Worm (Caenorhabditis elegans) whole organism, young adult: Measurements from ENCODE around the gene T05H10.4.

ENCODE experiments used
- B0261.1 ChIP-seq: sonication (generic microtip); optimal IDR thresholded peaks from 2 replicates; lab custom pipeline; 2016; ENCODE audit warnings: mild to moderate bottlenecking, missing genetic modification characterization, moderate library complexity, missing compliant biosample characterization
- C06A6.2 ChIP-seq: fragments of 200-800 bp; sonication (Bioruptor generic); conservative IDR thresholded peaks from 2 replicates; pipeline ENCODE4 v1.3.6; 2022; ENCODE audit warnings: missing genetic modification characterization, missing compliant biosample characterization
- F10E7.11 ChIP-seq: sonication (generic microtip); optimal IDR thresholded peaks from 2 replicates; lab custom pipeline; 2017; ENCODE audit warnings: mild to moderate bottlenecking, missing genetic modification characterization, moderate library complexity, missing compliant biosample characterization
- F23B12.7 ChIP-seq: sonication (generic microtip); optimal IDR thresholded peaks from 2 replicates; lab custom pipeline; 2017; ENCODE audit warnings: missing genetic modification characterization, mild to moderate bottlenecking, missing compliant biosample characterization, antibody characterized with exemption, moderate library complexity; ENCODE audit not compliant: insufficient read depth
- F37B4.10 ChIP-seq: fragments of 200-800 bp; sonication (Bioruptor generic); IDR thresholded peaks from 2 replicates; pipeline ENCODE4 v1.3.6; 2022; ENCODE audit warnings: missing genetic modification characterization, missing compliant biosample characterization
- T07F8.4 ChIP-seq: sonication (generic microtip); optimal IDR thresholded peaks from 2 replicates; lab custom pipeline; 2016; ENCODE audit warnings: mild to moderate bottlenecking, missing genetic modification characterization, moderate library complexity, missing compliant biosample characterization
- Y67H2A.10 ChIP-seq: fragments of 200-800 bp; sonication (Bioruptor generic); conservative IDR thresholded peaks from 2 replicates; pipeline ENCODE4 v1.3.6; 2022; ENCODE audit warnings: missing genetic modification reagents, missing genetic modification characterization, missing compliant biosample characterization
- akir-1 ChIP-seq: fragments of 200-800 bp; sonication (Bioruptor generic); optimal IDR thresholded peaks from 2 replicates; lab custom pipeline; 2018; ENCODE audit warnings: mild to moderate bottlenecking, missing genetic modification characterization, moderate library complexity, missing compliant biosample characterization
- atf-7 ChIP-seq: sonication (generic microtip); optimal IDR thresholded peaks from 2 replicates; lab custom pipeline; 2017; ENCODE audit warnings: mild to moderate bottlenecking, missing genetic modification characterization, missing compliant biosample characterization
- attf-6 ChIP-seq: fragments of 200-800 bp; sonication (Bioruptor generic); IDR thresholded peaks from 2 replicates; pipeline ENCODE4 v1.3.6; 2022; ENCODE audit warnings: missing genetic modification reagents, missing genetic modification characterization, missing compliant biosample characterization
- bed-2 ChIP-seq: fragments of 200-800 bp; sonication (Bioruptor generic); IDR thresholded peaks from 2 replicates; pipeline ENCODE4 v1.3.6; 2022; ENCODE audit warnings: missing genetic modification reagents, missing genetic modification characterization, missing compliant biosample characterization
- ceh-27 ChIP-seq: fragments of 200-800 bp; sonication (Bioruptor generic); optimal IDR thresholded peaks from 2 replicates; lab custom pipeline; 2018; ENCODE audit warnings: mild to moderate bottlenecking, missing genetic modification characterization, moderate library complexity, missing compliant biosample characterization
- ceh-91 ChIP-seq: fragments of 200-800 bp; sonication (Bioruptor generic); IDR thresholded peaks from 2 replicates; pipeline ENCODE4 v1.3.6; 2022; ENCODE audit warnings: missing genetic modification reagents, missing genetic modification characterization, missing compliant biosample characterization
- chd-7 ChIP-seq: sonication (generic microtip); optimal IDR thresholded peaks from 2 replicates; lab custom pipeline; 2016; ENCODE audit warnings: mild to moderate bottlenecking, missing genetic modification characterization, moderate library complexity, missing compliant biosample characterization
- egl-18 ChIP-seq: fragments of 200-800 bp; sonication (Bioruptor generic); IDR thresholded peaks from 2 replicates; pipeline ENCODE4 v1.3.6; 2022; ENCODE audit warnings: missing genetic modification reagents, missing genetic modification characterization, missing compliant biosample characterization
- hlh-12 ChIP-seq: sonication (generic microtip); optimal IDR thresholded peaks from 2 replicates; lab custom pipeline; 2016; ENCODE audit warnings: missing genetic modification characterization, missing compliant biosample characterization
- hlh-26 ChIP-seq: fragments of 200-800 bp; sonication (Bioruptor generic); conservative IDR thresholded peaks from 2 replicates; pipeline ENCODE4 v1.3.6; 2022; ENCODE audit warnings: missing genetic modification reagents, missing genetic modification characterization, missing compliant biosample characterization
- hmg-1.2 ChIP-seq: fragments of 200-800 bp; sonication (Bioruptor generic); IDR thresholded peaks from 2 replicates; pipeline ENCODE4 v1.3.6; 2022; ENCODE audit warnings: missing genetic modification reagents, missing genetic modification characterization, missing compliant biosample characterization
- hrde-1 ChIP-seq: sonication (generic microtip); optimal IDR thresholded peaks from 2 replicates; lab custom pipeline; 2016; ENCODE audit warnings: missing genetic modification characterization, mild to moderate bottlenecking, missing compliant biosample characterization, moderate library complexity, missing genotype, missing genetic modification reagents, borderline replicate concordance
- lag-1 ChIP-seq: fragments of 200-800 bp; sonication (Bioruptor generic); IDR thresholded peaks from 2 replicates; pipeline ENCODE4 v1.3.6; 2022; ENCODE audit warnings: missing genetic modification reagents, missing genetic modification characterization, missing compliant biosample characterization
- let-526 ChIP-seq: fragments of 200-800 bp; sonication (Bioruptor generic); IDR thresholded peaks from 2 replicates; pipeline ENCODE4 v1.3.6; 2022; ENCODE audit warnings: missing genetic modification reagents, missing genetic modification characterization, missing compliant biosample characterization
- lin-26 ChIP-seq: fragments of 200-800 bp; sonication (Bioruptor generic); IDR thresholded peaks from 2 replicates; pipeline ENCODE4 v1.3.6; 2022; ENCODE audit warnings: missing genetic modification reagents, missing genetic modification characterization, missing compliant biosample characterization
- lin-54 ChIP-seq: fragments of 200-800 bp; sonication (Bioruptor generic); optimal IDR thresholded peaks from 2 replicates; lab custom pipeline; 2018; ENCODE audit warnings: mild to moderate bottlenecking, missing genetic modification characterization, missing compliant biosample characterization
- lsl-1 ChIP-seq: fragments of 200-800 bp; sonication (Bioruptor generic); optimal IDR thresholded peaks from 2 replicates; lab custom pipeline; 2018; ENCODE audit warnings: mild to moderate bottlenecking, missing genetic modification characterization, moderate library complexity, missing compliant biosample characterization
- mxl-1 ChIP-seq: sonication (generic microtip); optimal IDR thresholded peaks from 2 replicates; lab custom pipeline; 2016; ENCODE audit warnings: missing genetic modification characterization, missing compliant biosample characterization
- nfya-2 ChIP-seq: fragments of 200-800 bp; sonication (Bioruptor generic); IDR thresholded peaks from 2 replicates; pipeline ENCODE4 v1.3.6; 2022; ENCODE audit warnings: missing genetic modification reagents, missing genetic modification characterization, missing compliant biosample characterization
- nfyb-1 ChIP-seq: fragments of 200-800 bp; sonication (Bioruptor generic); IDR thresholded peaks from 2 replicates; pipeline ENCODE4 v1.3.6; 2022; ENCODE audit warnings: missing genetic modification reagents, missing genetic modification characterization, missing compliant biosample characterization
- nhr-27 ChIP-seq: fragments of 200-800 bp; sonication (Bioruptor generic); optimal IDR thresholded peaks from 2 replicates; lab custom pipeline; 2018; ENCODE audit warnings: mild to moderate bottlenecking, missing genetic modification characterization, moderate library complexity, missing compliant biosample characterization
- pbrm-1 ChIP-seq: fragments of 200-800 bp; sonication (Bioruptor generic); IDR thresholded peaks from 2 replicates; pipeline ENCODE4 v1.3.6; 2022; ENCODE audit warnings: missing genetic modification reagents, missing genetic modification characterization, missing compliant biosample characterization
- pha-4 ChIP-seq: fragments of 150-350 bp; sonication (generic microtip); optimal IDR thresholded peaks from 2 replicates; lab custom pipeline; 2014; ENCODE audit warnings: missing biosample characterization, missing genetic modification reagents, missing genetic modification characterization
- repo-1 ChIP-seq: sonication (generic microtip); optimal IDR thresholded peaks from 2 replicates; lab custom pipeline; 2017; ENCODE audit warnings: mild to moderate bottlenecking, missing genetic modification characterization, missing compliant biosample characterization
- sea-2 ChIP-seq: fragments of 200-800 bp; sonication (Bioruptor generic); IDR thresholded peaks from 2 replicates; pipeline ENCODE4 v1.3.6; 2022; ENCODE audit warnings: missing genetic modification characterization, missing compliant biosample characterization
- snpc-1.3 ChIP-seq: sonication (generic microtip); optimal IDR thresholded peaks from 2 replicates; lab custom pipeline; 2017; ENCODE audit warnings: missing genetic modification characterization, mild to moderate bottlenecking, missing compliant biosample characterization, antibody characterized with exemption, moderate library complexity, missing genotype, missing genetic modification reagents; ENCODE audit not compliant: insufficient read depth
- snpc-4 ChIP-seq, 5 experiments: fragments of 150-350 bp in 1 of 5; sonication (generic microtip) in 4 of 5; optimal IDR thresholded peaks; 2 replicates each; lab custom pipeline; 2014 to 2018; ENCODE audit warnings: missing genetic modification characterization in 5 of 5, missing biosample characterization in 3 of 5, antibody characterized with exemption in 2 of 5, mild to moderate bottlenecking in 2 of 5, missing compliant biosample characterization in 2 of 5, missing genotype in 2 of 5, moderate library complexity in 2 of 5, missing genetic modification reagents in 1 of 5
- somi-1 ChIP-seq: fragments of 200-800 bp; sonication (Bioruptor generic); optimal IDR thresholded peaks from 2 replicates; lab custom pipeline; 2018; ENCODE audit warnings: mild to moderate bottlenecking, missing genetic modification characterization, missing compliant biosample characterization
- sptf-2 ChIP-seq: fragments of 200-800 bp; sonication (Bioruptor generic); optimal IDR thresholded peaks from 2 replicates; lab custom pipeline; 2018; ENCODE audit warnings: mild to moderate bottlenecking, missing genetic modification characterization, missing compliant biosample characterization
- tbp1 ChIP-seq: fragments of 200-800 bp; sonication (Bioruptor generic); optimal IDR thresholded peaks from 2 replicates; lab custom pipeline; 2018; ENCODE audit warnings: mild to moderate bottlenecking, missing genetic modification characterization, missing compliant biosample characterization
- tlf-1 ChIP-seq: fragments of 200-800 bp; sonication (Bioruptor generic); optimal IDR thresholded peaks from 2 replicates; lab custom pipeline; 2018; ENCODE audit warnings: mild to moderate bottlenecking, missing genetic modification characterization, missing compliant biosample characterization
- unc-130 ChIP-seq: sonication (generic microtip); optimal IDR thresholded peaks from 2 replicates; lab custom pipeline; 2016; ENCODE audit warnings: missing genetic modification reagents, missing genetic modification characterization, missing compliant biosample characterization
- ztf-22 ChIP-seq: fragments of 200-800 bp; sonication (Bioruptor generic); optimal IDR thresholded peaks from 2 replicates; lab custom pipeline; 2018; ENCODE audit warnings: mild to moderate bottlenecking, missing genetic modification characterization, moderate library complexity, missing compliant biosample characterization

The T05H10.4 gene

DNA sequence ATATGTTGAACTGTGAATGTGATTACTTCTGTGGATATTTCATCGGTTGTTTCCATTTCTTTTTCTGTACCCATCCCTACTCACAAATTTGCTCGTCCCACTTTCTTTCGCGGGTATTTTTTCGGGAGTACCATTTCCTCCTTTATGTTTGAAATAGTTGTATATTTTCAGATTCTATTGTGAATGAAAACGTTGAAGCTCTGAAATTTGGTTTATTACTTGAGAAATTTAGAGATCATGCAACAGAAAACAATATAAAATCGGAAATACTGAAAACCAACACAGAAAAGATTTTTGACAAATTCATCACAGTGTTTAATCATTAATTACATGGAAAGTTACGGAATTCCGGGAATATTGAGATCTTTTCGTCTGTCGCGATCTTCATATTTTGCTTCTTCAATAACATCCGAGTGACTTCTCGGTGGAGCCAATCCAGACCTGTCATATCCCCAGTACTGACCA is 32.3 kb upstream of the T05H10.4 start (continued):
- TF ChIP-seq somi-1 (GFP tag; lab: Kevin White, UChicago), result no peak
- no peak for TF ChIP-seq nhr-27 (tag; lab: Kevin White, UChicago)
- TF ChIP-seq akir-1 (GFP tag; lab: Kevin White, UChicago), result no peak
- TF ChIP-seq snpc-1.3 (tag; lab: Kevin White, UChicago), result peak; percentile 20
- TF ChIP-seq snpc-4 (GFP tag; optimal IDR thresholded peaks at IDR 0.05; lab: Kevin White, UChicago), result no peak
- TF ChIP-seq snpc-4 (tag; optimal IDR thresholded peaks at IDR 0.05; lab: Kevin White, UChicago), result no peak
- TF ChIP-seq tlf-1 (GFP tag; lab: Kevin White, UChicago), result peak; percentile 67
- TF ChIP-seq lsl-1, result peak; percentile 23
- no peak for TF ChIP-seq hlh-12 (tag; lab: Kevin White, UChicago)
- TF ChIP-seq F23B12.7, result no peak
- TF ChIP-seq sea-2 (GFP tag; lab: Robert Waterston, UW), result no peak
- TF ChIP-seq C06A6.2, result no peak
- no peak for TF ChIP-seq mxl-1 (tag; lab: Kevin White, UChicago)
- TF ChIP-seq pha-4 (tag; lab: Kevin White, UChicago), result no peak
- TF ChIP-seq chd-7 (tag; lab: Kevin White, UChicago), result peak; percentile 61
- TF ChIP-seq F10E7.11 (tag; lab: Kevin White, UChicago), result no peak
- TF ChIP-seq sptf-2 (GFP tag; lab: Kevin White, UChicago), result no peak
- TF ChIP-seq pbrm-1, result 0 out of 2 replicates have a peak, but pooled peaks have one; percentile 14
- no peak for TF ChIP-seq hrde-1
- no peak for TF ChIP-seq nfya-2 (GFP tag; lab: Robert Waterston, UW)
- TF ChIP-seq ceh-27 (GFP tag; lab: Kevin White, UChicago), result no peak
- no peak for TF ChIP-seq let-526 (GFP tag; lab: Robert Waterston, UW)
- TF ChIP-seq attf-6 (GFP tag; lab: Robert Waterston, UW), result peak; percentile 56; the same call in 1 of the 2 replicates
- TF ChIP-seq tbp1 (GFP tag; lab: Kevin White, UChicago), result peak; percentile 12
- no peak for TF ChIP-seq lag-1 (GFP tag; lab: Robert Waterston, UW)
- TF ChIP-seq F37B4.10, result no peak
- peak; percentile 32; the same call in 1 of the 2 replicates for TF ChIP-seq hmg-1.2 (GFP tag; lab: Robert Waterston, UW)
- peak; percentile 42 for TF ChIP-seq repo-1 (tag; lab: Kevin White, UChicago)
- no peak for TF ChIP-seq bed-2 (GFP tag; lab: Robert Waterston, UW)
- no peak for TF ChIP-seq unc-130 (GFP tag; lab: Kevin White, UChicago)
- TF ChIP-seq B0261.1, result no peak
- TF ChIP-seq ceh-91 (GFP tag; lab: Robert Waterston, UW), result no peak
- TF ChIP-seq egl-18 (GFP tag; lab: Robert Waterston, UW), result no peak
- TF ChIP-seq lin-54 (GFP tag; lab: Kevin White, UChicago), result no peak
- peak; percentile 51 for TF ChIP-seq ztf-22 (GFP tag; lab: Kevin White, UChicago)
- peak; percentile 71 for TF ChIP-seq nfyb-1 (GFP tag; lab: Robert Waterston, UW)
- TF ChIP-seq atf-7, result peak; percentile 45
- TF ChIP-seq Y67H2A.10 (GFP tag; lab: Robert Waterston, UW), result no peak
- peak; percentile 33; the same call in 1 of the 2 replicates for TF ChIP-seq lin-26 (GFP tag; lab: Robert Waterston, UW)
- TF ChIP-seq hlh-26 (GFP tag; lab: Robert Waterston, UW), result no peak
- no peak for TF ChIP-seq T07F8.4 (tag; lab: Kevin White, UChicago)
